Fruit fly (Drosophila melanogaster): Measurements from ENCODE around the gene CG42331.

The CG42331 gene

DNA sequence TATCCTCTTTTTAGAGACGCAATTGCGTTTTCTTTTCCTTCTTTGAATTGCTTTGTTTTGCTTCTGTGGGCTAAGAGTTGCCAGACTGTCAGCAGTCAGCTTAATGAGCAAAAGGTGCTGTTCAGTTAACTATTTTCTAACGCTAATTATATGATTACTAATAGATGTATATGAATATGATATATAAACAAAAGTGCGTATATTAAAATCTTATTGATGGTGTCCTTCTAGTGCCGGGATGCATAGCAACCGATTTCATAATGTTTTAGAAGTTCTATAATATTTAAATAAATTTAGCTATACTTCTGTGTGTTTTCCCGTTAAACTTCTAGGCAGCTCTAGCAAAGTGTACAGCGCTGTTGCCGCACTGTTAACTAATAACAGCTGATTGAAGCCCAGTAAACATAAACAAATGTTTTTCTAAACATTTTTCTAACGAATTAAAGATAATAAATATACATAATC, 57.9 kb downstream of the CG42331 start, which contains the start of the genes Kaz and CG43273 (continued):
- TF ChIP-seq CG33213 (GFP tag; optimal IDR thresholded peaks at IDR 0.05), result no peak
- peak; percentile 11 for TF ChIP-seq CG6854 (GFP tag; optimal IDR thresholded peaks at IDR 0.05)
- TF ChIP-seq CG8944 (GFP tag; optimal IDR thresholded peaks at IDR 0.05), result no peak
- TF ChIP-seq CG17829 (tag; optimal IDR thresholded peaks at IDR 0.05), result peak; percentile 73
- no peak for TF ChIP-seq Lpt (GFP tag; optimal IDR thresholded peaks at IDR 0.05)
- no peak for TF ChIP-seq Oaz (GFP tag; IDR thresholded peaks at IDR 0.05)
- TF ChIP-seq CG10267 (tag; optimal IDR thresholded peaks at IDR 0.05), result peak; percentile 68
- TF ChIP-seq CG12942 (GFP tag; optimal IDR thresholded peaks at IDR 0.05), result peak; percentile 40
- TF ChIP-seq bcd (GFP tag; optimal IDR thresholded peaks at IDR 0.05), result peak; percentile 67
- peak; percentile 81 for TF ChIP-seq sens (GFP tag)
- no peak for TF ChIP-seq bigmax (GFP tag; optimal IDR thresholded peaks at IDR 0.05)
- peak; percentile 1 for TF ChIP-seq Dp (GFP tag; optimal IDR thresholded peaks at IDR 0.05)
- TF ChIP-seq row (GFP tag; IDR thresholded peaks at IDR 0.05), result peak; percentile 94
- TF ChIP-seq scrt (GFP tag; optimal IDR thresholded peaks at IDR 0.05), result peak; percentile 42
- TF ChIP-seq twi (tag; optimal IDR thresholded peaks at IDR 0.05), result no peak
- peak; percentile 83 for TF ChIP-seq nmo (GFP tag; optimal IDR thresholded peaks at IDR 0.05)
- 0 out of 4 replicates have a peak, but pooled peaks have one; percentile 25 for TF ChIP-seq Dll (GFP tag; IDR thresholded peaks at IDR 0.05; ENCODE audit: partially characterized antibody)
- TF ChIP-seq amos (GFP tag; IDR thresholded peaks at IDR 0.05; ENCODE audit: partially characterized antibody), result no peak
- TF ChIP-seq nom (GFP tag; optimal IDR thresholded peaks at IDR 0.05), result no peak
- TF ChIP-seq CG6254 (GFP tag; optimal IDR thresholded peaks at IDR 0.05), result peak; percentile 7
- peak in 1 of 2 experiments; percentile 28 for TF ChIP-seq tll (GFP tag; optimal IDR thresholded peaks at IDR 0.05)
- peak; percentile 43 for TF ChIP-seq Sin3A (optimal IDR thresholded peaks at IDR 0.05)
- peak; percentile 59 for TF ChIP-seq sob (GFP tag; IDR thresholded peaks at IDR 0.05)
- peak; percentile 26 for TF ChIP-seq kay (GFP tag; optimal IDR thresholded peaks at IDR 0.05)
- TF ChIP-seq CG18011 (GFP tag; optimal IDR thresholded peaks at IDR 0.05), result peak; percentile 57
- TF ChIP-seq pfk (GFP tag; optimal IDR thresholded peaks at IDR 0.05), result no peak
- TF ChIP-seq CG4617 (GFP tag; optimal IDR thresholded peaks at IDR 0.05; ENCODE audit: borderline replicate concordance), result peak; percentile 57
- TF ChIP-seq slbo (GFP tag; IDR thresholded peaks at IDR 0.05), result peak; percentile 71
- TF ChIP-seq CG7372 (GFP tag; IDR thresholded peaks at IDR 0.05), result peak; percentile 69
- TF ChIP-seq hbn (GFP tag; IDR thresholded peaks at IDR 0.05; ENCODE audit: partially characterized antibody), result no peak
- TF ChIP-seq fd96Cb (tag; optimal IDR thresholded peaks at IDR 0.05), result peak; percentile 34
- peak; percentile 49; the same call in 1 of the 2 replicates for TF ChIP-seq CG10366 (GFP tag; IDR thresholded peaks at IDR 0.05)
- peak; percentile 81 for TF ChIP-seq CG12391 (tag; optimal IDR thresholded peaks at IDR 0.05)
- TF ChIP-seq Med (GFP tag), result peak; percentile 81
- TF ChIP-seq CG33557 (GFP tag; optimal IDR thresholded peaks at IDR 0.05), result peak; percentile 55
- peak; percentile 56 for TF ChIP-seq CG10979 (tag; optimal IDR thresholded peaks at IDR 0.05)
- peak; percentile 55 for TF ChIP-seq az2 (GFP tag; optimal IDR thresholded peaks at IDR 0.05)
- TF ChIP-seq CG4328 (GFP tag; optimal IDR thresholded peaks at IDR 0.05), result peak; percentile 23
- TF ChIP-seq nerfin-1 (tag; optimal IDR thresholded peaks at IDR 0.05), result no peak
- TF ChIP-seq mam (GFP tag; optimal IDR thresholded peaks at IDR 0.05), result peak; percentile 12
- peak; percentile 40 for TF ChIP-seq dmrt11E (tag; optimal IDR thresholded peaks at IDR 0.05)
- TF ChIP-seq CG9437 (GFP tag; optimal IDR thresholded peaks at IDR 0.05), result peak; percentile 25
- no peak for TF ChIP-seq CG9876 (GFP tag; optimal IDR thresholded peaks at IDR 0.05)
- peak; percentile 44 for TF ChIP-seq CG10462 (GFP tag; optimal IDR thresholded peaks at IDR 0.05)
- peak; percentile 37 for TF ChIP-seq CG15514 (GFP tag; optimal IDR thresholded peaks at IDR 0.05)
- TF ChIP-seq CG9817 (tag; optimal IDR thresholded peaks at IDR 0.05), result peak; percentile 73
- TF ChIP-seq CG17328 (GFP tag; IDR thresholded peaks at IDR 0.05), result peak; percentile 33; the same call in 1 of the 2 replicates
- TF ChIP-seq CG1792 (GFP tag; optimal IDR thresholded peaks at IDR 0.05), result no peak
- peak; percentile 93 for TF ChIP-seq zen (tag; optimal IDR thresholded peaks at IDR 0.05)
- TF ChIP-seq CG15696 (tag; optimal IDR thresholded peaks at IDR 0.05), result peak; percentile 67
